Worm (Caenorhabditis elegans) whole organism, late embryonic: ENCODE measurements around the gene C04A11.5.
A peak's percentile ranks its signal among the peaks of the same experiment; 100 is the strongest.

ENCODE experiments used
- ama-1 ChIP-seq: fragments of 150-350 bp; optimal IDR thresholded peaks from 2 replicates; lab custom pipeline; 2014
- ceh-2 ChIP-seq: sonication (generic microtip); optimal IDR thresholded peaks from 2 replicates; lab custom pipeline; 2016; ENCODE audit warnings: missing genotype, missing genetic modification characterization, missing compliant biosample characterization
- ceh-34 ChIP-seq: sonication (generic microtip); optimal IDR thresholded peaks from 2 replicates; lab custom pipeline; 2016; ENCODE audit warnings: mild to moderate bottlenecking, missing genetic modification characterization, missing compliant biosample characterization
- eyg-1 ChIP-seq: sonication (generic microtip); optimal IDR thresholded peaks from 2 replicates; lab custom pipeline; 2016; ENCODE audit warnings: missing genotype, missing genetic modification characterization, missing compliant biosample characterization
- madf-2 ChIP-seq: sonication (generic microtip); optimal IDR thresholded peaks from 2 replicates; lab custom pipeline; 2017; ENCODE audit warnings: missing genetic modification characterization, missing compliant biosample characterization
- npax-4 ChIP-seq: sonication (generic microtip); optimal IDR thresholded peaks from 2 replicates; lab custom pipeline; 2016; ENCODE audit warnings: missing genetic modification characterization, missing compliant biosample characterization
- rnt-1 ChIP-seq: sonication (generic microtip); optimal IDR thresholded peaks from 2 replicates; lab custom pipeline; 2016; ENCODE audit warnings: missing genetic modification characterization, missing compliant biosample characterization
- sox-2 ChIP-seq: fragments of 200-800 bp; sonication (Bioruptor generic); IDR thresholded peaks from 2 replicates; pipeline ENCODE4 v1.3.6; 2022; ENCODE audit warnings: missing genetic modification reagents, missing genetic modification characterization, missing compliant biosample characterization
- sox-4 ChIP-seq: sonication (generic microtip); optimal IDR thresholded peaks from 2 replicates; lab custom pipeline; 2017; ENCODE audit warnings: mild to moderate bottlenecking, missing genetic modification characterization, inconsistent platforms, missing compliant biosample characterization
- unc-55 ChIP-seq: sonication (generic microtip); optimal IDR thresholded peaks from 2 replicates; lab custom pipeline; 2017; ENCODE audit warnings: missing biosample characterization, missing genetic modification reagents, missing genetic modification characterization

DNA sequence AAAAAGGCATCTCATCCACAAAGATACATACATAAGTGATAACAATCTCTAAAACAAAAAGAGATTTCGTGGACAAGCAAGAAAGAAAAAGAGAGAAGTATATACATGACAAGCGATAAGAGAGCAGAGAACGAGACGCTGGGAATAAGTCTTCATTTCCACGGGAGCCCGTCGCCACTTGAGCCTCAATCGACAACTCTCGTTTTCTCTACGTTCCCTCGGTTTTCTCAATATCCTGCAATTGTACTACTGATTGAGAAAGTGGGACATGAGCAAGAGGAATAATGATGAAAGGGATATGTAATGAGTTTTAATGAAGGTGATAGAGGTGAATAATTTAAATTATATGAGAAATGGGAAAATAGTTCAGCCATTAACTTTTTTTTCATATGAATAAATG, 26.9 kb upstream of the C04A11.5 start:
- TF ChIP-seq madf-2 (tag; lab: Kevin White, UChicago), result no peak
- no peak for TF ChIP-seq sox-4 (tag; lab: Kevin White, UChicago)
- no peak for TF ChIP-seq rnt-1 (tag; lab: Kevin White, UChicago)
- TF ChIP-seq ceh-34, result no peak
- TF ChIP-seq unc-55, result peak; percentile 50
- TF ChIP-seq eyg-1 (tag; lab: Kevin White, UChicago), result no peak
- no peak for TF ChIP-seq ceh-2 (tag; lab: Kevin White, UChicago)
- no peak for TF ChIP-seq npax-4 (tag; lab: Kevin White, UChicago)
- no peak for TF ChIP-seq ama-1
- no peak for TF ChIP-seq sox-2 (GFP tag; lab: Robert Waterston, UW)
